Fruit fly (Drosophila melanogaster) whole organism: ENCODE results near the gene Arts.

Experiments used
- Dll ChIP-seq: fragments of >200 bp; optimal IDR thresholded peaks from 2 replicates; lab custom pipeline; 2017
- EcR ChIP-seq, 2 experiments: fragments of >200 bp; optimal IDR thresholded peaks; 2 replicates each; lab custom pipeline; 2017; ENCODE audit warnings: missing biosample characterization in 2 of 2, missing genetic modification characterization in 2 of 2, missing genetic modification reagents in 2 of 2
- pan ChIP-seq: fragments of >200 bp; optimal IDR thresholded peaks from 2 replicates; lab custom pipeline; 2017

DNA sequence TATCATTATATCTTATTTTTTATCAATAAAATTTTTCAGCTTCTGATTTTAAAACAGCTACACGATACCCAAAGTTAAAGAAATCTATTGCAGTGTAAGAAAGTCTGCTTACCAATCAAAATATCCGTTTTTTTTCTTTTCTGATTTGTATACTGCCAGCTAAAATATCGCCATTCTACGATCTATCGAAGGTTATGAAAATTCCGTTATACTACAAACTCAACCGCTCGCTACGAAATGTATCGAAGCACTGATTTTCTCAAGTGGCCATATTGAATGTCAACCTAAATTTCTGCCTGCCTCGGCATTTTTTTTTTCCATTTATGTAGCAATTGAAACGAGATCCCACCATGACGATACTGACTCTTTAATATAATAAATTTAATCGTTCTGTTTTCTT, 22.6 kb upstream of the Arts start, which contains the start of gene nxf2:
- TF ChIP-seq Dll (lab: Kevin White, UChicago), result no peak
- no peak for TF ChIP-seq pan (lab: Kevin White, UChicago)
- no peak for TF ChIP-seq EcR (GFP tag; optimal IDR thresholded peaks at IDR 0.05; lab: Kevin White, UChicago)
